Worm (Caenorhabditis elegans) whole organism, young adult: ENCODE measurements around the gene Y43F8B.2.

Source experiments
- B0019.2 ChIP-seq: fragments of 200-800 bp; sonication (Bioruptor generic); conservative IDR thresholded peaks from 2 replicates; pipeline ENCODE4 v1.3.6; 2022; ENCODE audit warnings: missing genetic modification reagents, missing genetic modification characterization, missing compliant biosample characterization
- C06A6.2 ChIP-seq: fragments of 200-800 bp; sonication (Bioruptor generic); conservative IDR thresholded peaks from 2 replicates; pipeline ENCODE4 v1.3.6; 2022; ENCODE audit warnings: missing genetic modification characterization, missing compliant biosample characterization
- F49E8.2 ChIP-seq: sonication (generic microtip); optimal IDR thresholded peaks from 3 replicates; lab custom pipeline; 2017; ENCODE audit warnings: missing genetic modification characterization, mild to moderate bottlenecking, missing compliant biosample characterization, antibody characterized with exemption, moderate library complexity; ENCODE audit not compliant: insufficient read depth
- F52B5.7 ChIP-seq: sonication (generic microtip); optimal IDR thresholded peaks from 2 replicates; lab custom pipeline; 2016; ENCODE audit warnings: mild to moderate bottlenecking, missing genetic modification characterization, missing compliant biosample characterization
- F55B11.4 ChIP-seq: sonication (generic microtip); optimal IDR thresholded peaks from 2 replicates; lab custom pipeline; 2016; ENCODE audit warnings: missing compliant biosample characterization, missing genetic modification characterization, borderline replicate concordance; ENCODE audit not compliant: insufficient read depth
- K11D2.4 ChIP-seq: fragments of 200-800 bp; sonication (Bioruptor generic); IDR thresholded peaks from 2 replicates; pipeline ENCODE4 v1.3.6; 2022; ENCODE audit warnings: missing genetic modification reagents, missing genetic modification characterization, missing compliant biosample characterization
- Y53F4B.3 ChIP-seq: fragments of 200-800 bp; sonication (Bioruptor generic); IDR thresholded peaks from 2 replicates; pipeline ENCODE4 v1.3.6; 2022; ENCODE audit warnings: missing genetic modification reagents, missing genetic modification characterization, missing compliant biosample characterization
- Y56A3A.18 ChIP-seq: fragments of 200-800 bp; sonication (Bioruptor generic); IDR thresholded peaks from 2 replicates; pipeline ENCODE4 v1.3.6; 2022; ENCODE audit warnings: missing genetic modification reagents, missing genetic modification characterization, missing compliant biosample characterization
- Y67H2A.10 ChIP-seq: fragments of 200-800 bp; sonication (Bioruptor generic); conservative IDR thresholded peaks from 2 replicates; pipeline ENCODE4 v1.3.6; 2022; ENCODE audit warnings: missing genetic modification reagents, missing genetic modification characterization, missing compliant biosample characterization
- Y95B8A.8 ChIP-seq: fragments of 200-800 bp; sonication (Bioruptor generic); IDR thresholded peaks from 2 replicates; pipeline ENCODE4 v1.3.6; 2022; ENCODE audit warnings: missing genetic modification reagents, missing genetic modification characterization, missing compliant biosample characterization
- ZK185.1 ChIP-seq: sonication (generic microtip); optimal IDR thresholded peaks from 2 replicates; lab custom pipeline; 2016; ENCODE audit warnings: mild to moderate bottlenecking, missing genetic modification characterization, missing compliant biosample characterization; ENCODE audit not compliant: poor library complexity, severe bottlenecking
- aptf-2 ChIP-seq: fragments of 200-800 bp; sonication (Bioruptor generic); conservative IDR thresholded peaks from 2 replicates; pipeline ENCODE4 v1.3.6; 2022; ENCODE audit warnings: missing genetic modification reagents, missing genetic modification characterization, missing compliant biosample characterization
- athp-1 ChIP-seq: sonication (generic microtip); optimal IDR thresholded peaks from 2 replicates; lab custom pipeline; 2017; ENCODE audit warnings: mild to moderate bottlenecking, missing genetic modification characterization, missing compliant biosample characterization
- attf-5 ChIP-seq: fragments of 200-800 bp; sonication (Bioruptor generic); optimal IDR thresholded peaks from 2 replicates; lab custom pipeline; 2018; ENCODE audit warnings: mild to moderate bottlenecking, missing genetic modification characterization, missing compliant biosample characterization
- ceh-58 ChIP-seq: fragments of 200-800 bp; sonication (Bioruptor generic); IDR thresholded peaks from 2 replicates; pipeline ENCODE4 v1.3.6; 2022; ENCODE audit warnings: missing genetic modification characterization, missing compliant biosample characterization
- dpff-1 ChIP-seq: sonication (generic microtip); optimal IDR thresholded peaks from 2 replicates; lab custom pipeline; 2017; ENCODE audit warnings: mild to moderate bottlenecking, missing genetic modification characterization, missing compliant biosample characterization
- egl-18 ChIP-seq: fragments of 200-800 bp; sonication (Bioruptor generic); IDR thresholded peaks from 2 replicates; pipeline ENCODE4 v1.3.6; 2022; ENCODE audit warnings: missing genetic modification reagents, missing genetic modification characterization, missing compliant biosample characterization
- egl-44 ChIP-seq: fragments of 200-800 bp; sonication (Bioruptor generic); IDR thresholded peaks from 2 replicates; pipeline ENCODE4 v1.3.6; 2022; ENCODE audit warnings: missing genetic modification reagents, missing genetic modification characterization, missing compliant biosample characterization
- egrh-3 ChIP-seq: fragments of 200-800 bp; sonication (Bioruptor generic); IDR thresholded peaks from 2 replicates; pipeline ENCODE4 v1.3.6; 2022; ENCODE audit warnings: missing genetic modification reagents, missing genetic modification characterization, missing compliant biosample characterization
- ets-4 ChIP-seq: fragments of 200-800 bp; sonication (Bioruptor generic); optimal IDR thresholded peaks from 2 replicates; lab custom pipeline; 2018; ENCODE audit warnings: mild to moderate bottlenecking, missing genetic modification characterization, missing compliant biosample characterization
- gei-17 ChIP-seq: fragments of 200-800 bp; sonication (Bioruptor generic); optimal IDR thresholded peaks from 2 replicates; lab custom pipeline; 2018; ENCODE audit warnings: mild to moderate bottlenecking, missing genetic modification characterization, missing compliant biosample characterization
- hmg-1.2 ChIP-seq: fragments of 200-800 bp; sonication (Bioruptor generic); IDR thresholded peaks from 2 replicates; pipeline ENCODE4 v1.3.6; 2022; ENCODE audit warnings: missing genetic modification reagents, missing genetic modification characterization, missing compliant biosample characterization
- lag-1 ChIP-seq: fragments of 200-800 bp; sonication (Bioruptor generic); IDR thresholded peaks from 2 replicates; pipeline ENCODE4 v1.3.6; 2022; ENCODE audit warnings: missing genetic modification reagents, missing genetic modification characterization, missing compliant biosample characterization
- lin-26 ChIP-seq: fragments of 200-800 bp; sonication (Bioruptor generic); IDR thresholded peaks from 2 replicates; pipeline ENCODE4 v1.3.6; 2022; ENCODE audit warnings: missing genetic modification reagents, missing genetic modification characterization, missing compliant biosample characterization
- madf-10 ChIP-seq: sonication (generic microtip); optimal IDR thresholded peaks from 2 replicates; lab custom pipeline; 2016; ENCODE audit warnings: mild to moderate bottlenecking, missing genetic modification characterization, missing compliant biosample characterization
- nhr-27 ChIP-seq: fragments of 200-800 bp; sonication (Bioruptor generic); optimal IDR thresholded peaks from 2 replicates; lab custom pipeline; 2018; ENCODE audit warnings: mild to moderate bottlenecking, missing genetic modification characterization, moderate library complexity, missing compliant biosample characterization
- sdz-38 ChIP-seq: sonication (generic microtip); optimal IDR thresholded peaks from 2 replicates; lab custom pipeline; 2016; ENCODE audit warnings: missing genotype, missing genetic modification characterization, missing compliant biosample characterization
- snpc-1.3 ChIP-seq: sonication (generic microtip); optimal IDR thresholded peaks from 2 replicates; lab custom pipeline; 2017; ENCODE audit warnings: missing genetic modification characterization, mild to moderate bottlenecking, missing compliant biosample characterization, antibody characterized with exemption, moderate library complexity, missing genotype, missing genetic modification reagents; ENCODE audit not compliant: insufficient read depth
- tbp1 ChIP-seq: fragments of 200-800 bp; sonication (Bioruptor generic); optimal IDR thresholded peaks from 2 replicates; lab custom pipeline; 2018; ENCODE audit warnings: mild to moderate bottlenecking, missing genetic modification characterization, missing compliant biosample characterization
- tlf-1 ChIP-seq: fragments of 200-800 bp; sonication (Bioruptor generic); optimal IDR thresholded peaks from 2 replicates; lab custom pipeline; 2018; ENCODE audit warnings: mild to moderate bottlenecking, missing genetic modification characterization, missing compliant biosample characterization
- xnd-1 ChIP-seq: sonication (generic microtip); optimal IDR thresholded peaks from 2 replicates; lab custom pipeline; 2016; ENCODE audit warnings: missing genotype, missing genetic modification reagents, missing genetic modification characterization, missing compliant biosample characterization
- zfh-2 ChIP-seq: fragments of 200-800 bp; sonication (Bioruptor generic); conservative IDR thresholded peaks from 2 replicates; pipeline ENCODE4 v1.3.6; 2022; ENCODE audit warnings: missing genetic modification reagents, missing genetic modification characterization, missing compliant biosample characterization
- ztf-3 ChIP-seq: fragments of 200-800 bp; sonication (Bioruptor generic); optimal IDR thresholded peaks from 2 replicates; lab custom pipeline; 2018; ENCODE audit warnings: mild to moderate bottlenecking, missing genetic modification characterization, missing compliant biosample characterization
- ztf-6 ChIP-seq: fragments of 200-800 bp; sonication (Bioruptor generic); IDR thresholded peaks from 2 replicates; pipeline ENCODE4 v1.3.6; 2022; ENCODE audit warnings: missing genetic modification reagents, missing genetic modification characterization, missing compliant biosample characterization

Gene Y43F8B.2

ce11 chrV:19491302-19491701, 41.6 kb downstream of the Y43F8B.2 start, which contains the start of gene Y43F8B.29:
Gene Y43F8B.29 (plus strand): TSS chrV:19491602.
- TF ChIP-seq snpc-1.3 (tag; lab: Kevin White, UChicago) (no peak), F52B5.7 (no peak), lag-1 (GFP tag; lab: Robert Waterston, UW) (no peak), ztf-6 (GFP tag; lab: Robert Waterston, UW) (no peak), tbp1 (no peak), ets-4 (GFP tag; lab: Kevin White, UChicago) (no peak), F49E8.2 (no peak), ceh-58 (GFP tag; lab: Robert Waterston, UW) (no peak), aptf-2 (GFP tag; lab: Robert Waterston, UW) (no peak), Y56A3A.18 (no peak), tlf-1 (GFP tag; lab: Kevin White, UChicago) (no peak), Y53F4B.3 (GFP tag; lab: Robert Waterston, UW) (no peak), F55B11.4 (tag; lab: Kevin White, UChicago) (no peak)

- no peak for TF ChIP-seq ZK185.1 (tag; lab: Kevin White, UChicago)
- no peak for TF ChIP-seq xnd-1 (tag; lab: Kevin White, UChicago)
- TF ChIP-seq attf-5 = no peak
- no peak for TF ChIP-seq madf-10 (tag; lab: Kevin White, UChicago)
- TF ChIP-seq B0019.2 (GFP tag; lab: Robert Waterston, UW) = no peak
- TF ChIP-seq nhr-27 (tag; lab: Kevin White, UChicago) = no peak
- TF ChIP-seq sdz-38 = no peak
- no peak for TF ChIP-seq egl-44 (GFP tag; lab: Robert Waterston, UW)
- TF ChIP-seq athp-1 (tag; lab: Kevin White, UChicago) = no peak
- no peak for TF ChIP-seq dpff-1 (tag; lab: Kevin White, UChicago)
- no peak for TF ChIP-seq ztf-3 (GFP tag; lab: Kevin White, UChicago)
- TF ChIP-seq, all 124 proteins: peak for 0
These were observed 42.4 kb downstream of the Y43F8B.2 start, which contains the start of gene Y43F8B.7 for ce11 chrV:19490461-19490860. Gene Y43F8B.7 (plus strand): TSS chrV:19490761.

DNA sequence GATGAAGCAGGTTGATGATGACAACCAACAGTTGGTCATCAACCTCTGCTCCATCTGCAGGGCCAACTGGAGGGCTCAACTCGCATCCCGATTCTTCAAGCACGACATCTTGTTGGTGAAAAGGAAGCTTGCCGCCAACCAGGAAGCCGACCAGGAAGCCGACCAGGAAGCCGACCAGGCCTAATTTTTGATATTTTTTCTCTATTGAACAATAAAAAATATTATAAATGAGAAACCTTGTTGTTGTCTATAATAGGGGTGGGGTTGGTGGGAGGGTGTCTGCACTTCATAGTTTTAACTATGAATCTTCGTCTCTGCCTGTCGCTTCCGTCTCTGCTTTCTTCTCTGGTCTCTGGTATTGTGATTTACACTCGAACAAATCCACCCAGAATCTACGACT, 47.2 kb downstream of the Y43F8B.2 start, which contains the start of gene Y43F8B.18:
TSS of gene Y43F8B.18 (plus strand) at position 301 of the 400 bp plus-strand sequence.
- TF ChIP-seq K11D2.4 (no peak), hmg-1.2 (GFP tag; lab: Robert Waterston, UW) (no peak), Y95B8A.8 (GFP tag; lab: Robert Waterston, UW) (no peak), C06A6.2 (GFP tag; lab: Robert Waterston, UW) (no peak), ztf-6 (GFP tag; lab: Robert Waterston, UW) (no peak), egl-18 (GFP tag; lab: Robert Waterston, UW) (no peak), Y67H2A.10 (GFP tag; lab: Robert Waterston, UW) (no peak), madf-10 (tag; lab: Kevin White, UChicago) (no peak), sdz-38 (no peak), egl-44 (GFP tag; lab: Robert Waterston, UW) (no peak), gei-17 (GFP tag; lab: Kevin White, UChicago) (no peak)

DNA sequence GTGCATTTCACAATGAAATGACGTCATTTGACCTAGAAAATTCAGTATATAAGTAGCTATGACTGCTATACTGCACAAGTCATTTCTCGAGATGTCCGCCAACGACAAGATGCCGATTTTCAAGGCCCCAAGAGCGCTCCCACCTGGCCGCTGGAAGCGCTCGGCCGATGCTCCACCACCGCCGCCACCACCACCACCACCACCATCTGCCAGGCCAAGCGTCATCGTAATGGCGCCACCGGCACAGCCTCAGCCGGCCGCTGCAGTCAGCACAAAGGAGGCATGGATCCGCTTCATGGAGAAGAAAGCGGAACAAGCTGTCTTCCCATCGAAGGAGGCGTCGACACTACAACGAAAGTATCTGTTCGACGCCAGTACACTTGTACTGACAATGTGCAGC, 47.6 kb downstream of the Y43F8B.2 start, which contains the start of gene Y43F8B.28:
TSS of gene Y43F8B.28 (plus strand) at position 59 of the 400 bp plus-strand sequence.
- TF ChIP-seq F52B5.7 (no peak), zfh-2 (GFP tag; lab: Robert Waterston, UW) (peak; percentile 87), egrh-3 (GFP tag; lab: Robert Waterston, UW) (peak; percentile 88), lin-26 (0 out of 2 replicates have a peak, but pooled peaks have one; percentile 10)
